Fruit fly (Drosophila melanogaster): ENCODE results near the gene Nf-YC.

- no peak for TF ChIP-seq psq (optimal IDR thresholded peaks at IDR 0.05)
- no peak for TF ChIP-seq ttk (optimal IDR thresholded peaks at IDR 0.05)
- no peak for TF ChIP-seq Sin3A (optimal IDR thresholded peaks at IDR 0.05)
- no peak for TF ChIP-seq insv (optimal IDR thresholded peaks at IDR 0.05)
- no peak for TF ChIP-seq h (optimal IDR thresholded peaks at IDR 0.05)
- TF ChIP-seq Myc (optimal IDR thresholded peaks at IDR 0.05), result no peak
Measured at dm6 chrX:6857269-6857668, 36.5 kb upstream of the Nf-YC start.

Measured in Kc167 (cell line).